Fruit fly (Drosophila melanogaster) whole organism: ENCODE measurements around the gene CG7650.

ENCODE experiments used
- CG8478 ChIP-seq: fragments of >200 bp; optimal IDR thresholded peaks from 2 replicates; lab custom pipeline; 2018; ENCODE audit warnings: inconsistent platforms
- pan ChIP-seq: fragments of >200 bp; optimal IDR thresholded peaks from 2 replicates; lab custom pipeline; 2017
- psq ChIP-seq: fragments of >200 bp; optimal IDR thresholded peaks from 2 replicates; lab custom pipeline; 2017

- no peak for TF ChIP-seq pan (lab: Kevin White, UChicago)
- no peak for TF ChIP-seq CG8478 (lab: Kevin White, UChicago)
- no peak for TF ChIP-seq psq (lab: Kevin White, UChicago)
Measured at dm6 chr3L:15636978-15637377, 26.8 kb upstream of the CG7650 start.
